Worm (Caenorhabditis elegans) whole organism, late embryonic: ENCODE measurements around the gene amt-4.

Source experiments
- ceh-31 ChIP-seq: sonication (generic microtip); optimal IDR thresholded peaks from 2 replicates; lab custom pipeline; 2016; ENCODE audit warnings: missing genetic modification characterization, missing compliant biosample characterization
- hlh-8 ChIP-seq: sonication (generic microtip); optimal IDR thresholded peaks from 2 replicates; lab custom pipeline; 2016; ENCODE audit warnings: missing genotype, missing genetic modification characterization, missing compliant biosample characterization
- pha-4 ChIP-seq: fragments of 150-350 bp; optimal IDR thresholded peaks from 2 replicates; lab custom pipeline; 2018; ENCODE audit warnings: missing biosample characterization, missing genetic modification reagents, missing genetic modification characterization
- pqm-1 ChIP-seq: sonication (generic microtip); optimal IDR thresholded peaks from 2 replicates; lab custom pipeline; 2016; ENCODE audit warnings: missing genetic modification characterization, missing compliant biosample characterization
- sox-4 ChIP-seq: sonication (generic microtip); optimal IDR thresholded peaks from 2 replicates; lab custom pipeline; 2017; ENCODE audit warnings: mild to moderate bottlenecking, missing genetic modification characterization, inconsistent platforms, missing compliant biosample characterization

DNA sequence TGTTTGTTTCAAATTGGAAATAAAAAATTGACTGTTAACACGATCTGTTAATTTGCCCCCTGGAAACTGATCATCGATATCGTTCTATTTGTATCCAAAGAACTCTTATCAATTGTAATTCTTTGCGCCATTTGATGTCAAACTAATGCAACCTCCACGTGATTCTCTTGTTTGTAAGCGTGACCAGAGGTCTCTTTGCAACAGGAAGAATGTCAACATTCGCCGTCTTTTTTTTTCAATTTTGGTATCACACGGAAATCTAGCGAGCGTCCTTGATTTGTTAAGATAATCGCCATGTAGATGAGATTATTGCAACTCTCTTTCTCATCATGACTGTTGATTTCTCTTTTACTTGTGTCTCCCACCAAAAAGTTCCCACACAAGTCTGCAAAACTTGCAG, 36.2 kb upstream of the amt-4 start:
- no peak for TF ChIP-seq sox-4
- TF ChIP-seq hlh-8 (tag; lab: Kevin White, UChicago), result no peak
- TF ChIP-seq pqm-1 (tag; lab: Kevin White, UChicago), result no peak
- no peak for TF ChIP-seq ceh-31 (tag; lab: Kevin White, UChicago)
- TF ChIP-seq pha-4, result no peak
